Fruit fly (Drosophila melanogaster) whole organism, embryonic: Measurements from ENCODE around the gene TfIIS.

Source experiments
- Atf-2 ChIP-seq: fragments of 200-800 bp; sonication (Bioruptor generic); optimal IDR thresholded peaks from 2 replicates; lab custom pipeline; 2016; ENCODE audit warnings: missing biosample characterization, missing genetic modification characterization
- B-H2 ChIP-seq: fragments of 200-800 bp; sonication (Bioruptor generic); optimal IDR thresholded peaks from 2 replicates; lab custom pipeline; 2018; ENCODE audit warnings: missing biosample characterization, mild to moderate bottlenecking, missing genetic modification characterization
- CG1024 ChIP-seq: fragments of 200-800 bp; sonication (Bioruptor generic); IDR thresholded peaks from 2 replicates; pipeline ENCODE4 v1.3.6; 2022; ENCODE audit warnings: missing biosample characterization, missing genetic modification characterization
- CG12219 ChIP-seq: fragments of 200-800 bp; sonication (Bioruptor generic); optimal IDR thresholded peaks from 3 replicates; lab custom pipeline; 2018; ENCODE audit warnings: missing biosample characterization, mild to moderate bottlenecking, missing genetic modification characterization
- CG13296 ChIP-seq: fragments of 200-800 bp; sonication (Bioruptor generic); optimal IDR thresholded peaks from 3 replicates; lab custom pipeline; 2018; ENCODE audit warnings: missing biosample characterization, mild to moderate bottlenecking, missing genetic modification characterization
- CG13624 ChIP-seq: fragments of 200-800 bp; sonication (Bioruptor generic); optimal IDR thresholded peaks from 2 replicates; lab custom pipeline; 2016; ENCODE audit warnings: missing biosample characterization, missing genetic modification characterization
- CG14860 ChIP-seq: fragments of 200-800 bp; sonication (Bioruptor generic); IDR thresholded peaks from 3 replicates; pipeline ENCODE4 v1.3.6; 2022; ENCODE audit warnings: missing biosample characterization, missing genetic modification characterization; ENCODE audit not compliant: partially characterized antibody
- CG15479 ChIP-seq: fragments of 200-800 bp; sonication (Bioruptor generic); optimal IDR thresholded peaks from 3 replicates; lab custom pipeline; 2019; ENCODE audit warnings: missing biosample characterization, mild to moderate bottlenecking, missing genetic modification characterization, moderate library complexity
- CG15514 ChIP-seq: fragments of 200-800 bp; sonication (Bioruptor generic); optimal IDR thresholded peaks from 3 replicates; lab custom pipeline; 2017; ENCODE audit warnings: missing biosample characterization, missing genetic modification characterization, mild to moderate bottlenecking, moderate library complexity, missing genetic modification reagents
- CG17802 ChIP-seq: fragments of 200-800 bp; sonication (Bioruptor generic); optimal IDR thresholded peaks from 2 replicates; lab custom pipeline; 2018; ENCODE audit warnings: missing biosample characterization, mild to moderate bottlenecking, missing genetic modification characterization, moderate library complexity
- CG1792 ChIP-seq: fragments of 200-800 bp; sonication (Bioruptor generic); optimal IDR thresholded peaks from 2 replicates; lab custom pipeline; 2016; ENCODE audit warnings: missing biosample characterization, missing genetic modification characterization
- CG2116 ChIP-seq: fragments of 200-800 bp; sonication (Bioruptor generic); optimal IDR thresholded peaks from 3 replicates; lab custom pipeline; 2018; ENCODE audit warnings: missing biosample characterization, mild to moderate bottlenecking, missing genetic modification characterization
- CG2120 ChIP-seq: fragments of 200-800 bp; sonication (Bioruptor generic); optimal IDR thresholded peaks from 3 replicates; lab custom pipeline; 2016; ENCODE audit warnings: missing biosample characterization, missing genetic modification characterization
- CG4617 ChIP-seq: fragments of 200-800 bp; sonication (Bioruptor generic); optimal IDR thresholded peaks from 3 replicates; lab custom pipeline; 2016; ENCODE audit warnings: missing biosample characterization, missing genetic modification characterization, borderline replicate concordance
- CG4707 ChIP-seq: fragments of 200-800 bp; sonication (Bioruptor generic); optimal IDR thresholded peaks from 2 replicates; lab custom pipeline; 2018; ENCODE audit warnings: missing biosample characterization, mild to moderate bottlenecking, missing genetic modification characterization, moderate library complexity
- CG4820 ChIP-seq: fragments of 200-800 bp; sonication (Bioruptor generic); optimal IDR thresholded peaks from 3 replicates; lab custom pipeline; 2016; ENCODE audit warnings: missing biosample characterization, missing genetic modification characterization
- CG6813 ChIP-seq: fragments of 200-800 bp; sonication (Bioruptor generic); optimal IDR thresholded peaks from 2 replicates; lab custom pipeline; 2017; ENCODE audit warnings: missing biosample characterization, missing genetic modification characterization, mild to moderate bottlenecking, moderate library complexity, missing genetic modification reagents
- CG6854 ChIP-seq: fragments of 200-800 bp; sonication (Bioruptor generic); optimal IDR thresholded peaks from 3 replicates; lab custom pipeline; 2017; ENCODE audit warnings: missing biosample characterization, mild to moderate bottlenecking, missing genetic modification characterization
- CG8359 ChIP-seq: fragments of 200-800 bp; sonication (Bioruptor generic); optimal IDR thresholded peaks from 2 replicates; lab custom pipeline; 2017; ENCODE audit warnings: missing biosample characterization, mild to moderate bottlenecking, missing genetic modification characterization, borderline replicate concordance
- CG9727 ChIP-seq: fragments of 200-800 bp; sonication (Bioruptor generic); optimal IDR thresholded peaks from 3 replicates; lab custom pipeline; 2017; ENCODE audit warnings: missing biosample characterization, mild to moderate bottlenecking, missing genetic modification characterization
- Eip74EF ChIP-seq, 2 experiments: fragments of 200-800 bp in 1 of 2; fragments of >200 bp in 1 of 2; sonication (Bioruptor generic) in 1 of 2; optimal IDR thresholded peaks; 2 replicates each; lab custom pipeline; 2017 to 2019; ENCODE audit warnings: missing biosample characterization in 2 of 2, missing genetic modification characterization in 2 of 2, mild to moderate bottlenecking in 1 of 2, moderate library complexity in 1 of 2
- Fer2 ChIP-seq: fragments of 200-800 bp; sonication (Bioruptor generic); optimal IDR thresholded peaks from 2 replicates; lab custom pipeline; 2018; ENCODE audit warnings: missing biosample characterization, mild to moderate bottlenecking, missing genetic modification characterization, moderate library complexity
- Gsc ChIP-seq: fragments of 200-800 bp; sonication (Bioruptor generic); IDR thresholded peaks from 2 replicates; pipeline ENCODE4 v1.3.6; 2022; ENCODE audit warnings: missing biosample characterization, missing genetic modification characterization
- HHEX ChIP-seq: fragments of 200-800 bp; sonication (Bioruptor generic); optimal IDR thresholded peaks from 3 replicates; lab custom pipeline; 2017; ENCODE audit warnings: missing biosample characterization, mild to moderate bottlenecking, missing genetic modification characterization, missing genetic modification reagents
- HmgZ ChIP-seq: fragments of 200-800 bp; sonication (Bioruptor generic); optimal IDR thresholded peaks from 2 replicates; lab custom pipeline; 2018; ENCODE audit warnings: missing biosample characterization, mild to moderate bottlenecking, missing genetic modification characterization
- MBD-R2 ChIP-seq: fragments of 200-800 bp; sonication (Bioruptor generic); IDR thresholded peaks from 2 replicates; pipeline ENCODE4 v1.3.6; 2022; ENCODE audit warnings: missing biosample characterization, missing genetic modification characterization
- MTF-1 ChIP-seq: fragments of 200-800 bp; sonication (Bioruptor generic); optimal IDR thresholded peaks from 2 replicates; lab custom pipeline; 2018; ENCODE audit warnings: missing biosample characterization, mild to moderate bottlenecking, missing genetic modification characterization, borderline replicate concordance
- Mrtf ChIP-seq: fragments of 200-800 bp; sonication (Bioruptor generic); IDR thresholded peaks from 3 replicates; pipeline ENCODE4 v1.3.6; 2022; ENCODE audit warnings: missing biosample characterization, missing genetic modification characterization
- Nf-YC ChIP-seq: fragments of 200-800 bp; optimal IDR thresholded peaks from 3 replicates; lab custom pipeline; 2019; ENCODE audit warnings: missing biosample characterization, mild to moderate bottlenecking, missing genetic modification characterization, moderate library complexity
- Opbp ChIP-seq: fragments of 200-800 bp; sonication (Bioruptor generic); IDR thresholded peaks from 3 replicates; pipeline ENCODE4 v1.3.6; 2022; ENCODE audit warnings: missing biosample characterization, missing genetic modification characterization; ENCODE audit not compliant: partially characterized antibody
- Six4 ChIP-seq: fragments of 200-800 bp; sonication (Bioruptor generic); optimal IDR thresholded peaks from 2 replicates; lab custom pipeline; 2016; ENCODE audit warnings: missing biosample characterization, missing genetic modification characterization
- Tbp ChIP-seq: fragments of >200 bp; optimal IDR thresholded peaks from 2 replicates; lab custom pipeline; 2018; ENCODE audit warnings: missing biosample characterization, missing genetic modification characterization
- ato ChIP-seq: fragments of 200-800 bp; sonication (Bioruptor generic); IDR thresholded peaks from 2 replicates; pipeline ENCODE4 v1.3.6; 2022; ENCODE audit warnings: missing biosample characterization, missing genetic modification characterization; ENCODE audit not compliant: partially characterized antibody
- caup ChIP-seq: fragments of 200-800 bp; sonication (Bioruptor generic); optimal IDR thresholded peaks from 3 replicates; lab custom pipeline; 2017; ENCODE audit warnings: missing biosample characterization, mild to moderate bottlenecking, missing genetic modification characterization, moderate library complexity; ENCODE audit not compliant: severe bottlenecking
- chm ChIP-seq: fragments of 200-800 bp; sonication (Bioruptor generic); IDR thresholded peaks from 2 replicates; pipeline ENCODE4 v1.3.6; 2022; ENCODE audit warnings: missing biosample characterization, missing genetic modification characterization
- croc ChIP-seq: fragments of 200-800 bp; sonication (Bioruptor generic); conservative IDR thresholded peaks from 3 replicates; pipeline ENCODE4 v1.3.6; 2022; ENCODE audit warnings: missing biosample characterization, missing genetic modification characterization
- dm ChIP-seq: fragments of 200-800 bp; sonication (Bioruptor generic); optimal IDR thresholded peaks from 3 replicates; lab custom pipeline; 2016; ENCODE audit warnings: missing biosample characterization, missing genetic modification characterization
- gem ChIP-seq: fragments of 200-800 bp; sonication (Bioruptor generic); optimal IDR thresholded peaks from 2 replicates; lab custom pipeline; 2019; ENCODE audit warnings: missing biosample characterization, mild to moderate bottlenecking, missing genetic modification characterization, moderate library complexity
- gfzf ChIP-seq: fragments of 200-800 bp; sonication (Bioruptor generic); optimal IDR thresholded peaks from 2 replicates; lab custom pipeline; 2016; ENCODE audit warnings: missing biosample characterization, mild to moderate bottlenecking, missing genetic modification characterization, moderate library complexity
- lab ChIP-seq: fragments of 200-800 bp; sonication (Bioruptor generic); optimal IDR thresholded peaks from 3 replicates; lab custom pipeline; 2017; ENCODE audit warnings: missing biosample characterization, missing genetic modification characterization, mild to moderate bottlenecking, moderate library complexity, missing genetic modification reagents
- org-1 ChIP-seq: fragments of 200-800 bp; sonication (Bioruptor generic); optimal IDR thresholded peaks from 2 replicates; lab custom pipeline; 2017; ENCODE audit warnings: missing biosample characterization, missing genetic modification characterization
- pan ChIP-seq, 4 experiments: fragments of >200 bp in 3 of 4; fragments of 200-800 bp in 1 of 4; sonication (Bioruptor generic) in 1 of 4; optimal IDR thresholded peaks in 3 of 4; IDR thresholded peaks in 1 of 4; 2 replicates each; pipeline versions ENCODE4 v1.3.6 to Lab custom; 2017 to 2022; ENCODE audit warnings: missing biosample characterization in 2 of 4, missing genetic modification characterization in 2 of 4, mixed read lengths in 1 of 4
- psq ChIP-seq: fragments of 200-800 bp; sonication (Bioruptor generic); optimal IDR thresholded peaks from 2 replicates; lab custom pipeline; 2017; ENCODE audit warnings: missing biosample characterization, missing genetic modification characterization
- row ChIP-seq: fragments of 200-800 bp; sonication (Bioruptor generic); IDR thresholded peaks from 3 replicates; pipeline ENCODE4 v1.3.6; 2022; ENCODE audit warnings: missing biosample characterization, missing genetic modification characterization
- sd ChIP-seq: fragments of 200-800 bp; sonication (Bioruptor generic); optimal IDR thresholded peaks from 3 replicates; lab custom pipeline; 2018; ENCODE audit warnings: missing biosample characterization, mild to moderate bottlenecking, missing genetic modification characterization, moderate library complexity
- sens-2 ChIP-seq: fragments of 200-800 bp; sonication (Bioruptor generic); IDR thresholded peaks from 2 replicates; pipeline ENCODE4 v1.3.6; 2022; ENCODE audit warnings: missing biosample characterization, missing genetic modification characterization
- tna ChIP-seq: fragments of 200-800 bp; sonication (Bioruptor generic); IDR thresholded peaks from 2 replicates; pipeline ENCODE4 v1.3.6; 2022; ENCODE audit warnings: missing biosample characterization, missing genetic modification characterization; ENCODE audit not compliant: partially characterized antibody
- twi ChIP-seq: fragments of 200-800 bp; optimal IDR thresholded peaks from 2 replicates; lab custom pipeline; 2019; ENCODE audit warnings: missing biosample characterization, mild to moderate bottlenecking, missing genetic modification characterization, moderate library complexity
- wek ChIP-seq: fragments of 200-800 bp; sonication (Bioruptor generic); optimal IDR thresholded peaks from 3 replicates; lab custom pipeline; 2018; ENCODE audit warnings: missing biosample characterization, mild to moderate bottlenecking, missing genetic modification characterization, moderate library complexity

TfIIS gene

DNA sequence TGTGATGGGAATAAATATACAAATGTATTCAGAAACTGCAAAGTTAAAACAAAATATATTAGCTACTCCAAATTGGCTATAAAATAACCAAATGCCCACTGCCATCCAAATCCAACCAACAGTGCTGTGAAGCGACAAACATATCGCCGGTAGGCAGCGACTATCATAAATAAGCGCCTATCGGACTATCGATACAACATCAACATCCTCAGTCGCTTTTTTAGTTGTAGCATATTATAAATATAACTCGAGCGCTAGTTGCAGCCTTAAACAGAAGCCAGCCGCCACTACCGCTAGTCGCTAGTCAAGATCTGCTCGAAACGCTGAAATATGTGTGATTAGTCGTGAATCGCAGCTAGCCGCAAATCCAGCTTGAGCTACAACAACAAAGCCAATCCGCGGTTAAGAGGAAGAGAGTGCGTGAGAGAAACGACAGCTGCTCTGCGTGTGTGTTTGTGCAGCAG, 21.2 kb downstream of the TfIIS start (continued):
- TF ChIP-seq CG1792 (GFP tag; lab: Kevin White, UChicago) (no peak), CG8359 (GFP tag; lab: Kevin White, UChicago) (no peak), twi (no peak), croc (GFP tag; lab: Robert Waterston, UW) (no peak), HHEX (GFP tag; lab: Kevin White, UChicago) (no peak), CG12219 (GFP tag; lab: Kevin White, UChicago) (no peak), CG1024 (GFP tag; lab: Robert Waterston, UW) (0 out of 2 replicates have a peak, but pooled peaks have one; percentile 9), CG14860 (GFP tag; lab: Robert Waterston, UW) (peak; percentile 78), B-H2 (GFP tag; lab: Kevin White, UChicago) (peak; percentile 79), CG4707 (GFP tag; lab: Kevin White, UChicago) (no peak), psq (GFP tag; lab: Kevin White, UChicago) (no peak), CG13296 (no peak), Eip74EF (GFP tag; optimal IDR thresholded peaks at IDR 0.05; lab: Kevin White, UChicago) (no peak), CG15514 (peak; percentile 58), Six4 (GFP tag; lab: Kevin White, UChicago) (no peak), CG9727 (GFP tag; lab: Kevin White, UChicago) (no peak), CG4617 (peak; percentile 36), Tbp (GFP tag; lab: Kevin White, UChicago) (no peak), ato (GFP tag; lab: Robert Waterston, UW) (peak; percentile 87), CG6854 (no peak), org-1 (GFP tag; lab: Kevin White, UChicago) (no peak), CG6813 (GFP tag; lab: Kevin White, UChicago) (no peak), gem (tag; lab: Kevin White, UChicago) (no peak), MBD-R2 (peak; percentile 87), row (GFP tag; lab: Robert Waterston, UW) (peak; percentile 82), sd (no peak), Atf-2 (GFP tag; lab: Kevin White, UChicago) (no peak), caup (GFP tag; lab: Kevin White, UChicago) (peak; percentile 21), Gsc (GFP tag; lab: Robert Waterston, UW) (no peak), Nf-YC (tag; lab: Kevin White, UChicago) (no peak), MTF-1 (no peak), Opbp (GFP tag; lab: Robert Waterston, UW) (peak; percentile 93), chm (GFP tag; lab: Robert Waterston, UW) (no peak), HmgZ (tag; lab: Kevin White, UChicago) (peak; percentile 65), CG13624 (no peak), gfzf (GFP tag; lab: Kevin White, UChicago) (peak; percentile 11), sens-2 (no peak), CG4820 (GFP tag; lab: Kevin White, UChicago) (no peak), CG17802 (tag; lab: Kevin White, UChicago) (no peak), tna (GFP tag; lab: Robert Waterston, UW) (peak; percentile 76), dm (GFP tag; lab: Kevin White, UChicago) (no peak), CG2120 (peak; percentile 60), Mrtf (GFP tag; lab: Robert Waterston, UW) (no peak), wek (GFP tag; lab: Kevin White, UChicago) (no peak), Fer2 (tag; lab: Kevin White, UChicago) (no peak), CG15479 (GFP tag; lab: Kevin White, UChicago) (peak; percentile 15), lab (GFP tag; lab: Kevin White, UChicago) (no peak), CG2116 (GFP tag; lab: Kevin White, UChicago) (peak; percentile 38), pan (optimal IDR thresholded peaks at IDR 0.05; lab: Kevin White, UChicago) (no peak), pan (GFP tag; optimal IDR thresholded peaks at IDR 0.05 in 1 of 2, IDR thresholded peaks at IDR 0.05 in 1 of 2) (no peak)
